Worm (Caenorhabditis elegans) whole organism, L4/young adult: ENCODE data around the gene nas-31.

Experiments
- W03F9.2 ChIP-seq: fragments of 150-350 bp; optimal IDR thresholded peaks from 2 replicates; lab custom pipeline; 2014; ENCODE audit warnings: missing biosample characterization, missing genetic modification characterization
- dao-5 ChIP-seq: sonication (generic microtip); optimal IDR thresholded peaks from 2 replicates; lab custom pipeline; 2016; ENCODE audit warnings: missing genotype, missing genetic modification characterization, moderate library complexity, missing compliant biosample characterization
- him-1 ChIP-seq: sonication (generic microtip); optimal IDR thresholded peaks from 2 replicates; lab custom pipeline; 2016; ENCODE audit warnings: missing genotype, missing genetic modification reagents, missing genetic modification characterization, missing compliant biosample characterization

- TF ChIP-seq him-1 (tag; lab: Kevin White, UChicago) (no peak), W03F9.2 (tag; lab: Kevin White, UChicago) (no peak), dao-5 (no peak)
Observed at ce11 chrV:10909071-10909470, 12.6 kb downstream of the nas-31 start, which contains the start of gene zzz-1.
